Worm (Caenorhabditis elegans) whole organism, L2 larva: ENCODE data around the gene Y41E3.1.

Experiments
- C34F6.9 ChIP-seq: fragments of 150-350 bp; optimal IDR thresholded peaks from 2 replicates; lab custom pipeline; 2014; ENCODE audit warnings: missing biosample characterization, missing genetic modification characterization
- F13H6.1 ChIP-seq: sonication (generic microtip); optimal IDR thresholded peaks from 2 replicates; lab custom pipeline; 2016; ENCODE audit warnings: missing genetic modification characterization, missing compliant biosample characterization
- R02D3.7 ChIP-seq: fragments of 150-350 bp; optimal IDR thresholded peaks from 2 replicates; lab custom pipeline; 2014; ENCODE audit warnings: missing biosample characterization, missing genetic modification characterization
- Y55F3AM.14 ChIP-seq: fragments of 200-800 bp; sonication (Bioruptor generic); optimal IDR thresholded peaks from 2 replicates; lab custom pipeline; 2018; ENCODE audit warnings: mild to moderate bottlenecking, missing genetic modification characterization, missing compliant biosample characterization
- ZK546.5 ChIP-seq: sonication (generic microtip); optimal IDR thresholded peaks from 2 replicates; lab custom pipeline; 2017; ENCODE audit warnings: missing biosample characterization, missing genetic modification characterization
- aly-2 ChIP-seq: fragments of 150-350 bp; optimal IDR thresholded peaks from 2 replicates; lab custom pipeline; 2014; ENCODE audit warnings: missing biosample characterization, missing genetic modification characterization
- ama-1 ChIP-seq: fragments of 150-350 bp; optimal IDR thresholded peaks from 2 replicates; lab custom pipeline; 2018; ENCODE audit warnings: inconsistent platforms
- blmp-1 ChIP-seq: sonication (generic microtip); optimal IDR thresholded peaks from 2 replicates; lab custom pipeline; 2017; ENCODE audit warnings: missing genetic modification characterization, mild to moderate bottlenecking, missing compliant biosample characterization, antibody characterized with exemption, moderate library complexity; ENCODE audit not compliant: insufficient read depth
- ceh-16 ChIP-seq: fragments of 150-350 bp; optimal IDR thresholded peaks from 2 replicates; lab custom pipeline; 2014; ENCODE audit warnings: missing biosample characterization, missing genetic modification characterization
- ceh-82 ChIP-seq: fragments of 150-350 bp; optimal IDR thresholded peaks from 2 replicates; lab custom pipeline; 2014; ENCODE audit warnings: missing biosample characterization, missing genetic modification characterization
- crh-2 ChIP-seq: sonication (generic microtip); optimal IDR thresholded peaks from 2 replicates; lab custom pipeline; 2017; ENCODE audit warnings: missing biosample characterization, missing genetic modification characterization
- dmd-4 ChIP-seq: sonication (generic microtip); optimal IDR thresholded peaks from 2 replicates; lab custom pipeline; 2017; ENCODE audit warnings: missing biosample characterization, missing genetic modification characterization
- elt-1 ChIP-seq: fragments of 150-350 bp; optimal IDR thresholded peaks from 2 replicates; lab custom pipeline; 2014; ENCODE audit warnings: missing biosample characterization, missing genetic modification characterization
- elt-3 ChIP-seq: sonication (generic microtip); optimal IDR thresholded peaks from 2 replicates; lab custom pipeline; 2017; ENCODE audit warnings: missing biosample characterization, missing genetic modification characterization
- fos-1 ChIP-seq: fragments of 150-350 bp; optimal IDR thresholded peaks from 2 replicates; lab custom pipeline; 2014; ENCODE audit warnings: missing biosample characterization, missing genetic modification characterization
- gmeb-1 ChIP-seq: fragments of 150-350 bp; optimal IDR thresholded peaks from 2 replicates; lab custom pipeline; 2014; ENCODE audit warnings: missing biosample characterization, missing genetic modification characterization
- lin-11 ChIP-seq: fragments of 150-350 bp; sonication (generic microtip); optimal IDR thresholded peaks from 2 replicates; lab custom pipeline; 2014; ENCODE audit warnings: missing biosample characterization, missing genetic modification characterization, inconsistent platforms, mixed read lengths
- lin-13 ChIP-seq: fragments of 150-350 bp; optimal IDR thresholded peaks from 2 replicates; lab custom pipeline; 2014; ENCODE audit warnings: missing biosample characterization, missing genetic modification reagents, missing genetic modification characterization
- lin-39 ChIP-seq: fragments of 150-350 bp; optimal IDR thresholded peaks from 2 replicates; lab custom pipeline; 2014; ENCODE audit warnings: missing biosample characterization, missing genetic modification reagents, missing genetic modification characterization
- lsy-2 ChIP-seq, 2 experiments: fragments of 150-350 bp in 1 of 2; sonication (generic microtip) in 1 of 2; optimal IDR thresholded peaks; 2 replicates each; lab custom pipeline; 2014 to 2017; ENCODE audit warnings: missing biosample characterization in 2 of 2, missing genetic modification characterization in 2 of 2
- mab-5 ChIP-seq: fragments of 150-350 bp; optimal IDR thresholded peaks from 2 replicates; lab custom pipeline; 2014; ENCODE audit warnings: missing biosample characterization, missing genetic modification characterization
- mbf-1 ChIP-seq: sonication (generic microtip); optimal IDR thresholded peaks from 2 replicates; lab custom pipeline; 2017; ENCODE audit warnings: missing biosample characterization, missing genetic modification characterization
- mdl-1 ChIP-seq, 2 experiments: fragments of 150-350 bp in 1 of 2; sonication (generic microtip) in 1 of 2; optimal IDR thresholded peaks; 2 replicates each; lab custom pipeline; 2017; ENCODE audit warnings: missing biosample characterization in 2 of 2, missing genetic modification characterization in 2 of 2
- nhr-10 ChIP-seq: sonication (generic microtip); optimal IDR thresholded peaks from 2 replicates; lab custom pipeline; 2017; ENCODE audit warnings: missing biosample characterization, missing genetic modification characterization
- nhr-11 ChIP-seq: fragments of 150-350 bp; optimal IDR thresholded peaks from 2 replicates; lab custom pipeline; 2014; ENCODE audit warnings: missing biosample characterization, missing genetic modification characterization
- nhr-12 ChIP-seq: fragments of 150-350 bp; optimal IDR thresholded peaks from 2 replicates; lab custom pipeline; 2014; ENCODE audit warnings: missing biosample characterization, missing genetic modification characterization
- nhr-129 ChIP-seq: fragments of 150-350 bp; optimal IDR thresholded peaks from 2 replicates; lab custom pipeline; 2014; ENCODE audit warnings: missing biosample characterization, missing genetic modification characterization
- nhr-21 ChIP-seq: fragments of 150-350 bp; optimal IDR thresholded peaks from 2 replicates; lab custom pipeline; 2014; ENCODE audit warnings: missing biosample characterization, missing genetic modification characterization
- nhr-237 ChIP-seq: fragments of 150-350 bp; optimal IDR thresholded peaks from 2 replicates; lab custom pipeline; 2014; ENCODE audit warnings: missing biosample characterization, missing genetic modification characterization
- nhr-25 ChIP-seq: fragments of 150-350 bp; sonication (generic microtip); optimal IDR thresholded peaks from 3 replicates; lab custom pipeline; 2014; ENCODE audit warnings: missing biosample characterization, missing genetic modification characterization
- nhr-6 ChIP-seq: fragments of 150-350 bp; optimal IDR thresholded peaks from 2 replicates; lab custom pipeline; 2014; ENCODE audit warnings: missing biosample characterization, missing genetic modification characterization
- nhr-77 ChIP-seq: fragments of 150-350 bp; optimal IDR thresholded peaks from 2 replicates; lab custom pipeline; 2014; ENCODE audit warnings: missing biosample characterization, missing genetic modification characterization
- peb-1 ChIP-seq: fragments of 150-350 bp; optimal IDR thresholded peaks from 2 replicates; lab custom pipeline; 2014; ENCODE audit warnings: missing biosample characterization, missing genetic modification characterization
- sem-4 ChIP-seq: fragments of 150-350 bp; optimal IDR thresholded peaks from 2 replicates; lab custom pipeline; 2014; ENCODE audit warnings: missing biosample characterization, missing genetic modification reagents, missing genetic modification characterization
- sma-3 ChIP-seq: sonication (generic microtip); optimal IDR thresholded peaks from 2 replicates; lab custom pipeline; 2016; ENCODE audit warnings: missing genetic modification reagents, missing genetic modification characterization, missing compliant biosample characterization
- sma-9 ChIP-seq, 2 experiments: fragments of 150-350 bp in 1 of 2; sonication (generic microtip) in 1 of 2; optimal IDR thresholded peaks; 2 replicates each; lab custom pipeline; 2014 to 2016; ENCODE audit warnings: missing genetic modification characterization in 2 of 2, mild to moderate bottlenecking in 1 of 2, missing biosample characterization in 1 of 2, missing compliant biosample characterization in 1 of 2, missing genetic modification reagents in 1 of 2, moderate library complexity in 1 of 2
- snpc-4 ChIP-seq: fragments of 150-350 bp; optimal IDR thresholded peaks from 2 replicates; lab custom pipeline; 2014; ENCODE audit warnings: missing biosample characterization, missing genetic modification characterization
- unc-39 ChIP-seq: fragments of 150-350 bp; optimal IDR thresholded peaks from 2 replicates; lab custom pipeline; 2014; ENCODE audit warnings: missing biosample characterization, missing genetic modification characterization
- unc-55 ChIP-seq: fragments of 150-350 bp; sonication (generic microtip); optimal IDR thresholded peaks from 3 replicates; lab custom pipeline; 2014; ENCODE audit warnings: missing biosample characterization, missing genetic modification reagents, missing genetic modification characterization
- unc-62 ChIP-seq: fragments of 150-350 bp; optimal IDR thresholded peaks from 2 replicates; lab custom pipeline; 2014; ENCODE audit warnings: missing biosample characterization, missing genetic modification reagents, missing genetic modification characterization
- ztf-1 ChIP-seq: fragments of 200-800 bp; sonication (Bioruptor generic); conservative IDR thresholded peaks from 2 replicates; pipeline ENCODE4 v1.3.6; 2022; ENCODE audit warnings: missing genetic modification characterization, missing compliant biosample characterization
- ztf-11 ChIP-seq: sonication (generic microtip); optimal IDR thresholded peaks from 2 replicates; lab custom pipeline; 2017; ENCODE audit warnings: missing biosample characterization, missing genetic modification characterization
- ztf-4 ChIP-seq: fragments of 150-350 bp; optimal IDR thresholded peaks from 2 replicates; lab custom pipeline; 2014; ENCODE audit warnings: missing biosample characterization, missing genetic modification characterization

Y41E3.1 gene

ce11 chrIV:14985019-14985418, 26.3 kb upstream of the Y41E3.1 start:
- no peak for TF ChIP-seq ztf-4 (tag; lab: Kevin White, UChicago)
- no peak for TF ChIP-seq elt-1
- TF ChIP-seq mdl-1 (tag; optimal IDR thresholded peaks at IDR 0.05; lab: Kevin White, UChicago), result peak in 1 of 2 experiments; percentile 10
- peak; percentile 18 for TF ChIP-seq nhr-21 (tag; lab: Kevin White, UChicago)
- peak; percentile 72 for TF ChIP-seq ama-1
- no peak for TF ChIP-seq R02D3.7 (tag; lab: Kevin White, UChicago)
- TF ChIP-seq nhr-129, result no peak
- TF ChIP-seq sem-4 (tag; lab: Kevin White, UChicago), result no peak
- TF ChIP-seq snpc-4, result peak; percentile 54
- TF ChIP-seq nhr-11 (tag; lab: Kevin White, UChicago), result no peak
- TF ChIP-seq ceh-16 (tag; lab: Kevin White, UChicago), result no peak

ce11 chrIV:14981311-14981710, 22.6 kb upstream of the Y41E3.1 start, which contains the start of gene atln-2:
Gene atln-2, plus strand, starts transcription at chrIV:14981611.
- TF ChIP-seq unc-55, result no peak
- TF ChIP-seq, all 48 proteins: peak for 0

- TF ChIP-seq fos-1 (no peak), dmd-4 (tag; lab: Kevin White, UChicago) (no peak), nhr-12 (tag; lab: Kevin White, UChicago) (no peak), peb-1 (tag; lab: Kevin White, UChicago) (no peak), blmp-1 (no peak), ztf-11 (tag; lab: Kevin White, UChicago) (no peak), lin-11 (tag; lab: Kevin White, UChicago) (no peak), nhr-6 (tag; lab: Kevin White, UChicago) (no peak), nhr-77 (tag; lab: Kevin White, UChicago) (no peak), unc-62 (no peak), R02D3.7 (tag; lab: Kevin White, UChicago) (no peak)
Measured at ce11 chrIV:14978204-14978603, 19.5 kb upstream of the Y41E3.1 start.

- TF ChIP-seq Y55F3AM.14 (GFP tag; lab: Kevin White, UChicago), result no peak
- TF ChIP-seq ztf-4 (tag; lab: Kevin White, UChicago), result no peak
- TF ChIP-seq F13H6.1 (tag; lab: Kevin White, UChicago), result no peak
- TF ChIP-seq ZK546.5 (tag; lab: Kevin White, UChicago), result no peak
- no peak for TF ChIP-seq C34F6.9 (tag; lab: Kevin White, UChicago)
- no peak for TF ChIP-seq snpc-4
- TF ChIP-seq nhr-21 (tag; lab: Kevin White, UChicago), result no peak
- no peak for TF ChIP-seq unc-39 (tag; lab: Kevin White, UChicago)
Measured at ce11 chrIV:14960061-14960460, 1.4 kb upstream of the Y41E3.1 start.

- TF ChIP-seq fos-1, result peak; percentile 90
- no peak for TF ChIP-seq ceh-82 (tag; lab: Kevin White, UChicago)
- peak; percentile 89 for TF ChIP-seq C34F6.9 (tag; lab: Kevin White, UChicago)
- TF ChIP-seq crh-2 (tag; lab: Kevin White, UChicago), result peak; percentile 78
- TF ChIP-seq nhr-129, result peak; percentile 92
- no peak for TF ChIP-seq lin-39
- TF ChIP-seq nhr-21 (tag; lab: Kevin White, UChicago), result peak; percentile 41
- no peak for TF ChIP-seq nhr-10 (tag; lab: Kevin White, UChicago)
- TF ChIP-seq Y55F3AM.14 (GFP tag; lab: Kevin White, UChicago), result no peak
- no peak for TF ChIP-seq nhr-77 (tag; lab: Kevin White, UChicago)
- TF ChIP-seq ZK546.5 (tag; lab: Kevin White, UChicago), result no peak
- TF ChIP-seq unc-55, result peak; percentile 94
- TF ChIP-seq lsy-2 (tag; optimal IDR thresholded peaks at IDR 0.05; lab: Kevin White, UChicago), result peak; percentile 68 to 89
- no peak for TF ChIP-seq unc-62
- no peak for TF ChIP-seq peb-1 (tag; lab: Kevin White, UChicago)
- TF ChIP-seq nhr-25 (tag; lab: Kevin White, UChicago), result peak; percentile 70
- TF ChIP-seq lin-11 (tag; lab: Kevin White, UChicago), result no peak
- TF ChIP-seq nhr-11 (tag; lab: Kevin White, UChicago), result no peak
- TF ChIP-seq sma-3 (GFP tag; lab: Kevin White, UChicago), result peak; percentile 55
- no peak for TF ChIP-seq ztf-1 (GFP tag; lab: Robert Waterston, UW)
- no peak for TF ChIP-seq dmd-4 (tag; lab: Kevin White, UChicago)
- TF ChIP-seq F13H6.1 (tag; lab: Kevin White, UChicago), result peak; percentile 29
- no peak for TF ChIP-seq mdl-1 (tag; optimal IDR thresholded peaks at IDR 0.05; lab: Kevin White, UChicago)
- no peak for TF ChIP-seq elt-3 (tag; lab: Kevin White, UChicago)
- no peak for TF ChIP-seq mbf-1
- no peak for TF ChIP-seq nhr-12 (tag; lab: Kevin White, UChicago)
- TF ChIP-seq snpc-4, result peak; percentile 65
- peak; percentile 97 for TF ChIP-seq gmeb-1 (tag; lab: Kevin White, UChicago)
- TF ChIP-seq ztf-4 (tag; lab: Kevin White, UChicago), result no peak
- TF ChIP-seq lin-13, result peak; percentile 62
- TF ChIP-seq mab-5 (tag; lab: Kevin White, UChicago), result no peak
- TF ChIP-seq ceh-16 (tag; lab: Kevin White, UChicago), result no peak
- peak; percentile 38 for TF ChIP-seq nhr-6 (tag; lab: Kevin White, UChicago)
- TF ChIP-seq nhr-237, result no peak
- TF ChIP-seq aly-2 (tag; lab: Kevin White, UChicago), result no peak
- no peak for TF ChIP-seq sma-9 (GFP tag; optimal IDR thresholded peaks at IDR 0.05; lab: Kevin White, UChicago)
- no peak for TF ChIP-seq sma-9 (tag; optimal IDR thresholded peaks at IDR 0.05; lab: Kevin White, UChicago)
Measured at ce11 chrIV:14959375-14959774, 701 bp upstream of the Y41E3.1 start.
